Worm (Caenorhabditis elegans) whole organism, late embryonic: ENCODE results near the gene AH10.4.

Experiments
- C38D4.7 ChIP-seq: fragments of 200-800 bp; sonication (Bioruptor generic); optimal IDR thresholded peaks from 2 replicates; lab custom pipeline; 2018; ENCODE audit warnings: mild to moderate bottlenecking, missing genetic modification characterization, moderate library complexity, missing compliant biosample characterization
- K09A11.1 ChIP-seq: sonication (generic microtip); optimal IDR thresholded peaks from 2 replicates; lab custom pipeline; 2017; ENCODE audit warnings: antibody characterized with exemption, mild to moderate bottlenecking, missing genetic modification characterization, missing compliant biosample characterization; ENCODE audit not compliant: insufficient read depth
- Y22D7AL.16 ChIP-seq: sonication (generic microtip); optimal IDR thresholded peaks from 2 replicates; lab custom pipeline; 2016; ENCODE audit warnings: missing genetic modification characterization, missing compliant biosample characterization
- ama-1 ChIP-seq: fragments of 150-350 bp; optimal IDR thresholded peaks from 2 replicates; lab custom pipeline; 2014
- ceh-18 ChIP-seq: sonication (generic microtip); optimal IDR thresholded peaks from 2 replicates; lab custom pipeline; 2016; ENCODE audit warnings: missing genetic modification characterization, missing compliant biosample characterization
- ceh-19 ChIP-seq: fragments of 200-800 bp; sonication (Bioruptor generic); optimal IDR thresholded peaks from 2 replicates; lab custom pipeline; 2018; ENCODE audit warnings: mild to moderate bottlenecking, missing genetic modification characterization, missing compliant biosample characterization
- ceh-31 ChIP-seq: sonication (generic microtip); optimal IDR thresholded peaks from 2 replicates; lab custom pipeline; 2016; ENCODE audit warnings: missing genetic modification characterization, missing compliant biosample characterization
- ceh-34 ChIP-seq: sonication (generic microtip); optimal IDR thresholded peaks from 2 replicates; lab custom pipeline; 2016; ENCODE audit warnings: mild to moderate bottlenecking, missing genetic modification characterization, missing compliant biosample characterization
- ceh-45 ChIP-seq: fragments of 200-800 bp; sonication (Bioruptor generic); IDR thresholded peaks from 2 replicates; pipeline ENCODE4 v1.3.6; 2022; ENCODE audit warnings: missing genetic modification reagents, missing genetic modification characterization, missing compliant biosample characterization
- ceh-48 ChIP-seq: sonication (generic microtip); optimal IDR thresholded peaks from 2 replicates; lab custom pipeline; 2016; ENCODE audit warnings: missing genetic modification characterization, inconsistent platforms, missing compliant biosample characterization
- che-1 ChIP-seq: sonication (generic microtip); optimal IDR thresholded peaks from 2 replicates; lab custom pipeline; 2016; ENCODE audit warnings: mild to moderate bottlenecking, missing genetic modification characterization, missing compliant biosample characterization
- dve-1 ChIP-seq: sonication (generic microtip); optimal IDR thresholded peaks from 2 replicates; lab custom pipeline; 2017; ENCODE audit warnings: antibody characterized with exemption, mild to moderate bottlenecking, missing genetic modification characterization, missing compliant biosample characterization
- elt-2 ChIP-seq: sonication (generic microtip); optimal IDR thresholded peaks from 2 replicates; lab custom pipeline; 2016; ENCODE audit warnings: missing genetic modification reagents, missing genetic modification characterization, missing compliant biosample characterization
- elt-4 ChIP-seq: sonication (generic microtip); optimal IDR thresholded peaks from 2 replicates; lab custom pipeline; 2016; ENCODE audit warnings: missing genetic modification characterization, missing compliant biosample characterization
- ets-4 ChIP-seq: sonication (generic microtip); optimal IDR thresholded peaks from 2 replicates; lab custom pipeline; 2016; ENCODE audit warnings: missing genetic modification characterization, missing compliant biosample characterization
- gmeb-2 ChIP-seq: sonication (generic microtip); optimal IDR thresholded peaks from 2 replicates; lab custom pipeline; 2016; ENCODE audit warnings: missing genetic modification characterization, inconsistent platforms, missing compliant biosample characterization
- hlh-13 ChIP-seq: fragments of 200-800 bp; sonication (Bioruptor generic); optimal IDR thresholded peaks from 2 replicates; lab custom pipeline; 2018; ENCODE audit warnings: mild to moderate bottlenecking, missing genetic modification characterization, missing compliant biosample characterization
- hlh-30 ChIP-seq: sonication (generic microtip); optimal IDR thresholded peaks from 2 replicates; lab custom pipeline; 2017; ENCODE audit warnings: antibody characterized with exemption, missing genetic modification characterization, missing compliant biosample characterization; ENCODE audit not compliant: insufficient read depth
- hlh-6 ChIP-seq: sonication (generic microtip); optimal IDR thresholded peaks from 2 replicates; lab custom pipeline; 2016; ENCODE audit warnings: missing genotype, missing genetic modification characterization, missing compliant biosample characterization
- hlh-8 ChIP-seq: sonication (generic microtip); optimal IDR thresholded peaks from 2 replicates; lab custom pipeline; 2016; ENCODE audit warnings: missing genotype, missing genetic modification characterization, missing compliant biosample characterization
- lim-6 ChIP-seq: sonication (generic microtip); optimal IDR thresholded peaks from 2 replicates; lab custom pipeline; 2016; ENCODE audit warnings: missing genetic modification characterization, missing compliant biosample characterization
- madf-2 ChIP-seq: sonication (generic microtip); optimal IDR thresholded peaks from 2 replicates; lab custom pipeline; 2017; ENCODE audit warnings: missing genetic modification characterization, missing compliant biosample characterization
- mec-3 ChIP-seq: sonication (generic microtip); optimal IDR thresholded peaks from 2 replicates; lab custom pipeline; 2016; ENCODE audit warnings: borderline replicate concordance, missing genetic modification characterization, missing compliant biosample characterization
- nhr-232 ChIP-seq: sonication (generic microtip); optimal IDR thresholded peaks from 2 replicates; lab custom pipeline; 2016; ENCODE audit warnings: missing genetic modification characterization, missing compliant biosample characterization
- npax-4 ChIP-seq: sonication (generic microtip); optimal IDR thresholded peaks from 2 replicates; lab custom pipeline; 2016; ENCODE audit warnings: missing genetic modification characterization, missing compliant biosample characterization
- odd-2 ChIP-seq: sonication (generic microtip); optimal IDR thresholded peaks from 2 replicates; lab custom pipeline; 2017; ENCODE audit warnings: antibody characterized with exemption, mild to moderate bottlenecking, missing genetic modification characterization, missing compliant biosample characterization
- pag-3 ChIP-seq: sonication (generic microtip); optimal IDR thresholded peaks from 2 replicates; lab custom pipeline; 2016; ENCODE audit warnings: missing compliant biosample characterization, missing genetic modification characterization, borderline replicate concordance
- pat-9 ChIP-seq: fragments of 200-800 bp; sonication (Bioruptor generic); optimal IDR thresholded peaks from 2 replicates; lab custom pipeline; 2018; ENCODE audit warnings: mild to moderate bottlenecking, missing genetic modification characterization, moderate library complexity, missing compliant biosample characterization
- pax-1 ChIP-seq: fragments of 150-350 bp; optimal IDR thresholded peaks from 2 replicates; lab custom pipeline; 2014; ENCODE audit warnings: missing biosample characterization, missing genetic modification characterization
- ref-2 ChIP-seq: sonication (generic microtip); optimal IDR thresholded peaks from 2 replicates; lab custom pipeline; 2016; ENCODE audit warnings: missing genetic modification characterization, missing compliant biosample characterization
- rnt-1 ChIP-seq: sonication (generic microtip); optimal IDR thresholded peaks from 2 replicates; lab custom pipeline; 2016; ENCODE audit warnings: missing genetic modification characterization, missing compliant biosample characterization
- sox-2 ChIP-seq: fragments of 200-800 bp; sonication (Bioruptor generic); IDR thresholded peaks from 2 replicates; pipeline ENCODE4 v1.3.6; 2022; ENCODE audit warnings: missing genetic modification reagents, missing genetic modification characterization, missing compliant biosample characterization
- sox-4 ChIP-seq: sonication (generic microtip); optimal IDR thresholded peaks from 2 replicates; lab custom pipeline; 2017; ENCODE audit warnings: mild to moderate bottlenecking, missing genetic modification characterization, inconsistent platforms, missing compliant biosample characterization
- tbx-2 ChIP-seq: sonication (generic microtip); optimal IDR thresholded peaks from 2 replicates; lab custom pipeline; 2016; ENCODE audit warnings: missing genetic modification characterization, missing compliant biosample characterization
- tbx-7 ChIP-seq: sonication (generic microtip); optimal IDR thresholded peaks from 2 replicates; lab custom pipeline; 2016; ENCODE audit warnings: missing genotype, missing genetic modification characterization, missing compliant biosample characterization
- unc-42 ChIP-seq: sonication (generic microtip); optimal IDR thresholded peaks from 2 replicates; lab custom pipeline; 2016; ENCODE audit warnings: missing genotype, missing genetic modification characterization, missing compliant biosample characterization
- unc-86 ChIP-seq: sonication (generic microtip); optimal IDR thresholded peaks from 2 replicates; lab custom pipeline; 2016; ENCODE audit warnings: missing genetic modification characterization, missing compliant biosample characterization

Gene AH10.4

DNA sequence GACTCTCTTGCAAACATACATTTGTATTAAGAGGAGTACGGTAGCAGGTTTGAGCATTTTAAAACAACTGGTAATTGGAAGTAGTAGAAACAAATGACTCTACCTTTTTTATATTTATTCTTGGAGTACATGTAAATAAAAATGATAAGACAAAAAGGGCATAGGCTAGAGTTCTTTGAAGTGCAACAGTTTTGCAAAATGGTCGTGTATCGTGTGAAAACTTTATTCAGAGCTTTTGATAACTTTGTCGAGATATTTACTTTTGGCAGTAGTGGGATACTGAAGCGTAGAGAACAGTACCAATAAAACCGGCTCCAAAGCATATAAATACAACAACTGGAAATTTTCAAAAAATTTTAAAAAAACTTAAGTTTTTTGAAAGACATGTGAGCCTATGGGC lies 29.0 kb upstream of the AH10.4 start, which contains the start of gene cest-1.1 (continued):
- TF ChIP-seq ceh-31 (tag; lab: Kevin White, UChicago) (no peak), rnt-1 (tag; lab: Kevin White, UChicago) (no peak)

DNA sequence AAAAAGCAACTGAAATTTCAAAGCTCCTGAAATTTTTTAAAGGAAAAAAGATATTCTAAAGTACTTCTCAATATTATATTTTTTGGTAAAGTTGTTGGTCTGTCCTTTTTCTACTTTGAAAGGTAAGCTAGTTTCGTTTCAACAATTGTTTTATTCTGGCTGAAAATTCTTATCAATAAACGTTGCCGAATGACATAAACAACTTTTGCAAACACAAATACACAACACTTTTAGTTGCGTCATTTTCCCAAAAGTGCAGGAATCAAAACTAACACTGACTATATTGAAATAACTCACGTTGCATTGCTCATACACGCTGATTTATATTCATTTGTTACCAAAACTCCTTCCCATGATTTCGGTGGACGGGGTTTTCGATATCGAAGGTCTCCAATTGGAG lies 28.1 kb upstream of the AH10.4 start:
- no peak for TF ChIP-seq hlh-13 (GFP tag; lab: Kevin White, UChicago)
- no peak for TF ChIP-seq elt-2
- TF ChIP-seq npax-4: no peak
- no peak for TF ChIP-seq hlh-6 (tag; lab: Kevin White, UChicago)
- no peak for TF ChIP-seq ets-4
- TF ChIP-seq ama-1 (lab: Kevin White, UChicago): no peak
- TF ChIP-seq hlh-30 (tag; lab: Kevin White, UChicago): no peak
- no peak for TF ChIP-seq ceh-19 (GFP tag; lab: Kevin White, UChicago)
- TF ChIP-seq unc-42: no peak
- no peak for TF ChIP-seq madf-2 (tag; lab: Kevin White, UChicago)
- TF ChIP-seq pax-1 (tag; lab: Kevin White, UChicago): no peak
- TF ChIP-seq odd-2: no peak
- TF ChIP-seq ceh-45 (GFP tag; lab: Robert Waterston, UW): no peak
- no peak for TF ChIP-seq lim-6 (tag; lab: Kevin White, UChicago)
- TF ChIP-seq pag-3 (tag; lab: Kevin White, UChicago): no peak
- TF ChIP-seq hlh-8 (tag; lab: Kevin White, UChicago): no peak
- no peak for TF ChIP-seq ceh-34
- TF ChIP-seq rnt-1 (tag; lab: Kevin White, UChicago): no peak
- TF ChIP-seq pat-9 (tag; lab: Kevin White, UChicago): no peak

DNA sequence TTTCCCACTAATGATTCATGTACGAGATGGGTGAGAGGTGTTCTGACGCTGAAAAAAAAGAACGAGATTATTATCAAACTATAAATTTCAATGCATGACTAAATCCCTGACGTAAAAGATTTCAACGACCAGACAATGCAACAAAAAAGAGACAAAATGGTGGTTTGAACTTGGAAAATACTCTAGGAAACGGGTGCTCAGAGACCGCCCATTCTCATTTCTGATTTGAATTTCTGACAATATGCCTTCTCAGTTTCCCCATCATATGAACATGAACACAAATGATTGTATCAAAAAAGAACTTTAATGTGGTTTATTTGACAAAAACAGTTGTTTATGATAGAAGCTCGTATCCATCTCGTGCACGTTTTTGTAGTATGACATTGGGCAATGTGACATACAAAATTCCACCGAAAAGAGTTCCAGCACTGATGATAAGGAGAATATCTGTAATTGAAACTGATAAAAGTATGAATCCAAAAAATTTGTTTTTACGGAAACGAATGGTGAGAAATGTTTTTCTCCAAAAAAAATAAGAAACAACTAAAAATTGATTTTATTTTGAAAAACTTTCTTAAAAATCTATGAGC lies 25.4 kb upstream of the AH10.4 start, which contains the start of gene srd-26:
Gene srd-26, minus strand, starts transcription at position 51 of the 590 bp plus-strand sequence.
- TF ChIP-seq Y22D7AL.16 (tag; lab: Kevin White, UChicago) (no peak), gmeb-2 (tag; lab: Kevin White, UChicago) (no peak), che-1 (no peak), K09A11.1 (tag; lab: Kevin White, UChicago) (no peak), sox-4 (no peak), hlh-13 (GFP tag; lab: Kevin White, UChicago) (no peak)

ce11 chrV:14160698-14161097 lies 23.0 kb upstream of the AH10.4 start, which contains the start of gene cest-1.2:
cest-1.2 (minus strand) TSS chrV:14160862.
- TF ChIP-seq gmeb-2 (tag; lab: Kevin White, UChicago) (no peak), ceh-48 (tag; lab: Kevin White, UChicago) (no peak), unc-86 (no peak), dve-1 (tag; lab: Kevin White, UChicago) (no peak), hlh-8 (tag; lab: Kevin White, UChicago) (no peak), hlh-13 (GFP tag; lab: Kevin White, UChicago) (no peak), hlh-30 (tag; lab: Kevin White, UChicago) (no peak), ceh-34 (no peak), C38D4.7 (GFP tag; lab: Kevin White, UChicago) (no peak), rnt-1 (tag; lab: Kevin White, UChicago) (no peak), tbx-7 (no peak), tbx-2 (tag; lab: Kevin White, UChicago) (no peak), mec-3 (tag; lab: Kevin White, UChicago) (no peak), sox-2 (GFP tag; lab: Robert Waterston, UW) (no peak), nhr-232 (tag; lab: Kevin White, UChicago) (no peak), pax-1 (tag; lab: Kevin White, UChicago) (no peak), elt-4 (no peak), ref-2 (tag; lab: Kevin White, UChicago) (no peak), ceh-18 (tag; lab: Kevin White, UChicago) (no peak)
